Worm (Caenorhabditis elegans) whole organism, L1 larva: Measurements from ENCODE around the gene ubc-24.

Source experiments
- F16B12.6 ChIP-seq: fragments of 150-350 bp; optimal IDR thresholded peaks from 2 replicates; lab custom pipeline; 2014; ENCODE audit warnings: missing biosample characterization, missing genetic modification characterization
- alr-1 ChIP-seq: fragments of 200-800 bp; sonication (Bioruptor generic); optimal IDR thresholded peaks from 2 replicates; lab custom pipeline; 2018; ENCODE audit warnings: borderline replicate concordance, mild to moderate bottlenecking, missing genetic modification characterization, missing compliant biosample characterization
- blmp-1 ChIP-seq: fragments of 150-350 bp; optimal IDR thresholded peaks from 2 replicates; lab custom pipeline; 2014; ENCODE audit warnings: missing biosample characterization, missing genetic modification characterization
- ceh-63 ChIP-seq: fragments of 200-800 bp; sonication (Bioruptor generic); optimal IDR thresholded peaks from 2 replicates; lab custom pipeline; 2018; ENCODE audit warnings: mild to moderate bottlenecking, missing genetic modification characterization, missing compliant biosample characterization
- ceh-8 ChIP-seq: fragments of 200-800 bp; sonication (Bioruptor generic); optimal IDR thresholded peaks from 2 replicates; lab custom pipeline; 2018; ENCODE audit warnings: mild to moderate bottlenecking, missing genetic modification characterization, moderate library complexity, missing compliant biosample characterization
- ceh-90 ChIP-seq: sonication (generic microtip); optimal IDR thresholded peaks from 2 replicates; lab custom pipeline; 2016; ENCODE audit warnings: missing genetic modification characterization, missing compliant biosample characterization
- ces-1 ChIP-seq: fragments of 150-350 bp; optimal IDR thresholded peaks from 2 replicates; lab custom pipeline; 2014; ENCODE audit warnings: missing biosample characterization, missing genetic modification reagents, missing genetic modification characterization
- egl-13 ChIP-seq: sonication (generic microtip); optimal IDR thresholded peaks from 2 replicates; lab custom pipeline; 2016; ENCODE audit warnings: missing genotype, missing genetic modification reagents, missing genetic modification characterization, missing compliant biosample characterization
- egl-27 ChIP-seq, 2 experiments: fragments of 150-350 bp in 1 of 2; sonication (generic microtip); optimal IDR thresholded peaks; 3 replicates each; lab custom pipeline; 2017 to 2018; ENCODE audit warnings: missing biosample characterization in 2 of 2, missing genetic modification characterization in 2 of 2, missing genetic modification reagents in 2 of 2
- elt-3 ChIP-seq, 6 experiments: fragments of 150-350 bp in 1 of 6; sonication (generic microtip); optimal IDR thresholded peaks; 2 replicates each; lab custom pipeline; 2017 to 2018; ENCODE audit warnings: missing biosample characterization in 6 of 6, missing genetic modification characterization in 6 of 6, inconsistent platforms in 1 of 6
- ets-5 ChIP-seq: fragments of 200-800 bp; sonication (Bioruptor generic); IDR thresholded peaks from 2 replicates; pipeline ENCODE4 v1.3.6; 2022; ENCODE audit warnings: missing genetic modification characterization, missing compliant biosample characterization
- fkh-10 ChIP-seq: sonication (generic microtip); optimal IDR thresholded peaks from 2 replicates; lab custom pipeline; 2017; ENCODE audit warnings: missing biosample characterization, missing genetic modification reagents, missing genetic modification characterization
- grh-1 ChIP-seq: fragments of 200-800 bp; sonication (Bioruptor generic); IDR thresholded peaks from 2 replicates; pipeline ENCODE4 v1.3.6; 2022; ENCODE audit warnings: missing genetic modification reagents, missing genetic modification characterization, missing compliant biosample characterization
- irx-1 ChIP-seq: sonication (generic microtip); optimal IDR thresholded peaks from 2 replicates; lab custom pipeline; 2016; ENCODE audit warnings: missing genetic modification characterization, missing compliant biosample characterization
- jun-1 ChIP-seq: fragments of 150-350 bp; optimal IDR thresholded peaks from 2 replicates; lab custom pipeline; 2014; ENCODE audit warnings: missing biosample characterization, missing genetic modification reagents, missing genetic modification characterization
- lin-14 ChIP-seq: fragments of 200-800 bp; sonication (Bioruptor generic); optimal IDR thresholded peaks from 2 replicates; lab custom pipeline; 2018; ENCODE audit warnings: mild to moderate bottlenecking, missing genetic modification characterization, moderate library complexity, missing compliant biosample characterization
- lin-15B ChIP-seq: fragments of 150-350 bp; sonication (generic microtip); optimal IDR thresholded peaks from 3 replicates; lab custom pipeline; 2014; ENCODE audit warnings: missing biosample characterization, missing genetic modification characterization
- lin-39 ChIP-seq: fragments of 150-350 bp; optimal IDR thresholded peaks from 2 replicates; lab custom pipeline; 2014; ENCODE audit warnings: missing biosample characterization, missing genetic modification reagents, missing genetic modification characterization
- mab-9 ChIP-seq: fragments of 200-800 bp; sonication (Bioruptor generic); IDR thresholded peaks from 2 replicates; pipeline ENCODE4 v1.3.6; 2022; ENCODE audit warnings: missing genetic modification reagents, missing genetic modification characterization, missing compliant biosample characterization
- mep-1 ChIP-seq: fragments of 150-350 bp; optimal IDR thresholded peaks from 2 replicates; lab custom pipeline; 2014; ENCODE audit warnings: missing biosample characterization, missing genetic modification characterization
- nhr-11 ChIP-seq: fragments of 150-350 bp; optimal IDR thresholded peaks from 2 replicates; lab custom pipeline; 2014; ENCODE audit warnings: missing biosample characterization, missing genetic modification characterization
- nhr-20 ChIP-seq: sonication (generic microtip); optimal IDR thresholded peaks from 2 replicates; lab custom pipeline; 2016; ENCODE audit warnings: mild to moderate bottlenecking, missing genetic modification characterization, missing compliant biosample characterization
- nhr-237 ChIP-seq: fragments of 150-350 bp; optimal IDR thresholded peaks from 2 replicates; lab custom pipeline; 2014; ENCODE audit warnings: missing biosample characterization, missing genetic modification characterization
- nhr-47 ChIP-seq: sonication (generic microtip); optimal IDR thresholded peaks from 2 replicates; lab custom pipeline; 2016; ENCODE audit warnings: mild to moderate bottlenecking, missing genetic modification characterization, moderate library complexity, missing compliant biosample characterization
- nhr-76 ChIP-seq: sonication (generic microtip); optimal IDR thresholded peaks from 2 replicates; lab custom pipeline; 2017; ENCODE audit warnings: missing biosample characterization, missing genetic modification characterization
- nhr-84 ChIP-seq: sonication (generic microtip); optimal IDR thresholded peaks from 2 replicates; lab custom pipeline; 2017; ENCODE audit warnings: missing biosample characterization, missing genetic modification characterization
- pag-3 ChIP-seq: sonication (generic microtip); optimal IDR thresholded peaks from 2 replicates; lab custom pipeline; 2017; ENCODE audit warnings: missing genetic modification characterization, mild to moderate bottlenecking, missing compliant biosample characterization, antibody characterized with exemption, borderline replicate concordance; ENCODE audit not compliant: insufficient read depth
- rnt-1 ChIP-seq: sonication (generic microtip); optimal IDR thresholded peaks from 2 replicates; lab custom pipeline; 2016; ENCODE audit warnings: mild to moderate bottlenecking, missing genetic modification characterization, moderate library complexity, missing compliant biosample characterization
- sox-4 ChIP-seq: sonication (generic microtip); optimal IDR thresholded peaks from 2 replicates; lab custom pipeline; 2016; ENCODE audit warnings: missing genetic modification characterization, missing compliant biosample characterization
- tbx-2 ChIP-seq: sonication (generic microtip); optimal IDR thresholded peaks from 2 replicates; lab custom pipeline; 2016; ENCODE audit warnings: missing genetic modification characterization, missing compliant biosample characterization
- unc-130 ChIP-seq: fragments of 150-350 bp; optimal IDR thresholded peaks from 2 replicates; lab custom pipeline; 2017; ENCODE audit warnings: missing biosample characterization, missing genetic modification characterization, inconsistent platforms
- vab-15 ChIP-seq: sonication (generic microtip); optimal IDR thresholded peaks from 2 replicates; lab custom pipeline; 2017; ENCODE audit warnings: missing genotype, mild to moderate bottlenecking, missing genetic modification characterization, missing compliant biosample characterization
- xbp-1 ChIP-seq: sonication (generic microtip); optimal IDR thresholded peaks from 2 replicates; lab custom pipeline; 2016; ENCODE audit warnings: missing genetic modification characterization, missing compliant biosample characterization
- zip-4 ChIP-seq: fragments of 200-800 bp; sonication (Bioruptor generic); optimal IDR thresholded peaks from 2 replicates; lab custom pipeline; 2018; ENCODE audit warnings: mild to moderate bottlenecking, missing genetic modification characterization, moderate library complexity, missing compliant biosample characterization
- ztf-11 ChIP-seq, 2 experiments: sonication (generic microtip); optimal IDR thresholded peaks; 2 replicates each; lab custom pipeline; 2016 to 2017; ENCODE audit warnings: missing genetic modification characterization in 2 of 2, missing biosample characterization in 1 of 2, missing compliant biosample characterization in 1 of 2

The ubc-24 gene

DNA sequence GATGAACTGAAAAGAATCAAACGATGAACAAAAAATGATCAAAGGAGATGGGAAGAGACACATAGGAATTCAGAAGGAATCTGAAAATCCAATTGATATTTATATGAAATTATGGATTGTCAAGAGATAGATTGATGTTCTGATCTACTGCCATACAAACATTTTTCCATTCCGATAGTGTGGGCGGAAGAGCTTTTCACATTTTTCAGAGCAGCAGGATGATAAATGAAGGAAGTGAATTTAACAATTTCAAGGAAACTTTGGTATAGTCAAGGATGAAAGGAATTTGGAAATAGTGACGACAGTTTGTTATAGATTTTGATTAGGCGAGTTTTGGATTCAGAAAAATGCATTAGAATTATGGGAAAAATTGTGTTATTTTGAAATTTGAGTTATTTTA lies at the start of gene ubc-24:
Gene ubc-24, plus strand, starts transcription at position 301 of the 400 bp plus-strand sequence.
- TF ChIP-seq ceh-8 (GFP tag; lab: Kevin White, UChicago) (no peak), ceh-90 (tag; lab: Kevin White, UChicago) (no peak), lin-15B (tag; lab: Kevin White, UChicago) (no peak), zip-4 (GFP tag; lab: Kevin White, UChicago) (no peak), tbx-2 (tag; lab: Kevin White, UChicago) (no peak), irx-1 (tag; lab: Kevin White, UChicago) (no peak), lin-39 (tag; lab: Kevin White, UChicago) (no peak), F16B12.6 (tag; lab: Kevin White, UChicago) (no peak), grh-1 (no peak), elt-3 (tag; optimal IDR thresholded peaks at IDR 0.05; lab: Kevin White, UChicago) (no peak), nhr-76 (tag; lab: Kevin White, UChicago) (no peak), ztf-11 (tag; optimal IDR thresholded peaks at IDR 0.05; lab: Kevin White, UChicago) (no peak), pag-3 (tag; lab: Kevin White, UChicago) (no peak), nhr-237 (tag; lab: Kevin White, UChicago) (no peak)

DNA sequence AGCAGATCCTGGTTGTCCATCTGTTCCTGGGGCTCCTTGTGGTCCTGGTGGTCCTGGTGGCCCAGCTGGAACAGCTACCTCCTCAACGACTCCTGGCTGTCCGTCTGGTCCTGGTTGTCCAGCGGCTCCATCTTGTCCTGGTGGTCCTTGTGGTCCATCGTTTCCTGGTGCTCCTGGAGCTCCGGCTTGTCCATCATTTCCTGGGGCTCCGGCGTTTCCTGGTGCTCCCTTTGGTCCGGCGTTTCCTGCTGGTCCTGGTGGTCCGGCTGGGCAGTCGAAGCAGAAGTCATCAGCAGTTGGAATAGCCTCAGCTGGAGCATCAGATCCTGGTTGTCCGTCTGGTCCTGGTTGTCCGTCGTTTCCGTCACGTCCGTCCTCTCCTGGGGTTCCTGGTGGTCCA lies 46.9 kb upstream of the ubc-24 start:
- TF ChIP-seq blmp-1 (tag; lab: Kevin White, UChicago) = no peak
- TF ChIP-seq ceh-8 (GFP tag; lab: Kevin White, UChicago) = no peak
- no peak for TF ChIP-seq xbp-1 (tag; lab: Kevin White, UChicago)
- TF ChIP-seq ets-5 (GFP tag; lab: Robert Waterston, UW) = no peak
- no peak for TF ChIP-seq egl-27 (tag; optimal IDR thresholded peaks at IDR 0.05; lab: Kevin White, UChicago)

DNA sequence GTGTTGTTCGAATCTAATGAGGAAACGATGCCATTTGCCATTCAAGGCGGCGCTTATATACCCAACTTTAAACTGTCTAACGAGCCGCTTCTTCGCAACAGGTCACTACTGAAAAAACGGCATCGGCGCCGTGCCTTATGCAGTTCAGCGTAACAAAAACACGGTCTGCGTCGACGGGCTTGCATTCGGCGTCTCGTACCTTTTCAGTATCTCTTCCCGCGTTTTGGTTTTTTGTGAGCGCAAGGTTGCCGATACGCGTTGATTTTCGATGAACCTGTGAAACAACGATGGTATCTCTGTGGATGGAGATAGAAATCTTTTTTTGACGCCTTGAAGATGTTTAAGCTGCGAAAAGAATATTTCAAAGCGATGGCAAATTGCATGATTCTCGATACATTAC lies 46.1 kb upstream of the ubc-24 start, which contains the start of gene col-77:
Gene col-77, minus strand, starts transcription at position 32 of the 400 bp plus-strand sequence.
- no peak for TF ChIP-seq jun-1 (tag; lab: Kevin White, UChicago)
- TF ChIP-seq vab-15 (tag; lab: Kevin White, UChicago) = no peak
- peak; percentile 31 for TF ChIP-seq lin-14
- no peak for TF ChIP-seq egl-13 (tag; lab: Kevin White, UChicago)

DNA sequence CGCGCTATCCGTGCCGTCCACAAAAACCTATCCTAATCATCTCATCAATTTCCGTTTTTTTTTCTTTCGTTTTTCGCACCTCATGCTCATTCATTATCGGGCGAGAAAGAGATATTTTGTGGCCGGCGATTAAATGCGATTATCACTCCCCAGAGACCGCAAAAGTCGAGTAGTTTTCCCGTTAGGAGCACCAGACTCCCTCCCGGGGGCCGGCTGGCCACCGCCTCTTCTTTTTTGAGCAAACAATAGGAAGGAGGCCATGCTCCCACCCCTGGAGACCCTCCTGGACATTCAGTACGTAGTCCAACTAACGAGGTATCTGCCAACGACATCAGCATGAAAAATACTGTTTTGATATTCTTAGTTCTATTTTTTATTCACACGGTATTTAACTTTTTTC lies 45.0 kb upstream of the ubc-24 start, which contains the start of gene M195.2:
Gene M195.2, plus strand, starts transcription at position 301 of the 400 bp plus-strand sequence.
- TF ChIP-seq mab-9 (GFP tag; lab: Robert Waterston, UW) (no peak), alr-1 (tag; lab: Kevin White, UChicago) (no peak), rnt-1 (tag; lab: Kevin White, UChicago) (no peak), nhr-20 (tag; lab: Kevin White, UChicago) (no peak), nhr-84 (tag; lab: Kevin White, UChicago) (no peak), elt-3 (tag; optimal IDR thresholded peaks at IDR 0.05; lab: Kevin White, UChicago) (no peak), unc-130 (tag; lab: Kevin White, UChicago) (no peak), xbp-1 (tag; lab: Kevin White, UChicago) (no peak), zip-4 (GFP tag; lab: Kevin White, UChicago) (no peak), mep-1 (tag; lab: Kevin White, UChicago) (no peak), sox-4 (no peak), fkh-10 (GFP tag; lab: Kevin White, UChicago) (no peak), F16B12.6 (tag; lab: Kevin White, UChicago) (no peak), ces-1 (no peak), nhr-47 (tag; lab: Kevin White, UChicago) (no peak), ceh-63 (GFP tag; lab: Kevin White, UChicago) (no peak), nhr-11 (tag; lab: Kevin White, UChicago) (no peak)
- TF ChIP-seq, all 84 proteins: peak for 0
